Worm (Caenorhabditis elegans) whole organism, L4 larva: ENCODE results near the gene Y38H6C.16.

ENCODE experiments used
- F44E2.7 ChIP-seq: fragments of 200-800 bp; sonication (Bioruptor generic); IDR thresholded peaks from 2 replicates; pipeline ENCODE4 v2.1.2; 2022; ENCODE audit warnings: missing genetic modification characterization, missing compliant biosample characterization
- R02D3.7 ChIP-seq: fragments of 150-350 bp; sonication (generic microtip); optimal IDR thresholded peaks from 3 replicates; lab custom pipeline; 2014; ENCODE audit warnings: missing biosample characterization, missing genetic modification characterization
- T26A8.4 ChIP-seq: fragments of 200-800 bp; sonication (Bioruptor generic); IDR thresholded peaks from 2 replicates; pipeline ENCODE4 v1.3.6; 2022; ENCODE audit warnings: missing genetic modification characterization, missing compliant biosample characterization
- Y105C5A.15 ChIP-seq: fragments of 200-800 bp; sonication (Bioruptor generic); IDR thresholded peaks from 2 replicates; pipeline ENCODE4 v1.3.6; 2022; ENCODE audit warnings: missing genetic modification characterization, missing compliant biosample characterization
- Y48G9A.11 ChIP-seq: fragments of 200-800 bp; sonication (Bioruptor generic); IDR thresholded peaks from 2 replicates; pipeline ENCODE4 v1.3.6; 2022; ENCODE audit warnings: missing genetic modification reagents, missing genetic modification characterization, missing compliant biosample characterization
- ZK337.2 ChIP-seq: fragments of 200-800 bp; sonication (Bioruptor generic); IDR thresholded peaks from 2 replicates; pipeline ENCODE4 v1.3.6; 2022; ENCODE audit warnings: missing genetic modification reagents, missing genetic modification characterization, missing compliant biosample characterization
- aha-1 ChIP-seq: fragments of 150-350 bp; peaks from one replicate; lab custom pipeline; 2014; ENCODE audit warnings: missing biosample characterization, missing genetic modification characterization
- arid-1 ChIP-seq: fragments of 200-800 bp; sonication (Bioruptor generic); conservative IDR thresholded peaks from 2 replicates; pipeline ENCODE4 v1.3.6; 2022; ENCODE audit warnings: missing genetic modification reagents, missing genetic modification characterization, missing compliant biosample characterization
- attf-4 ChIP-seq: sonication (generic microtip); optimal IDR thresholded peaks from 3 replicates; lab custom pipeline; 2017; ENCODE audit warnings: missing biosample characterization, missing genetic modification characterization
- ceh-20 ChIP-seq: fragments of 200-800 bp; sonication (Bioruptor generic); IDR thresholded peaks from 2 replicates; pipeline ENCODE4 v1.3.6; 2022; ENCODE audit warnings: missing genetic modification reagents, missing genetic modification characterization, missing compliant biosample characterization
- ceh-28 ChIP-seq: fragments of 150-350 bp; optimal IDR thresholded peaks from 2 replicates; lab custom pipeline; 2014; ENCODE audit warnings: missing biosample characterization, missing genetic modification reagents, missing genetic modification characterization
- ceh-62 ChIP-seq: sonication (generic microtip); optimal IDR thresholded peaks from 2 replicates; lab custom pipeline; 2017; ENCODE audit warnings: missing biosample characterization, missing genetic modification characterization
- ces-1 ChIP-seq: fragments of 150-350 bp; sonication (generic microtip); optimal IDR thresholded peaks from 4 replicates; lab custom pipeline; 2014; ENCODE audit warnings: missing biosample characterization, missing genetic modification reagents, missing genetic modification characterization
- daf-12 ChIP-seq: fragments of 150-350 bp; optimal IDR thresholded peaks from 2 replicates; lab custom pipeline; 2014; ENCODE audit warnings: missing biosample characterization, missing genetic modification reagents, missing genetic modification characterization
- daf-8 ChIP-seq: fragments of 200-800 bp; sonication (Bioruptor generic); IDR thresholded peaks from 2 replicates; pipeline ENCODE4 v1.3.6; 2022; ENCODE audit warnings: missing genetic modification characterization, missing compliant biosample characterization
- dmd-6 ChIP-seq: fragments of 200-800 bp; sonication (Bioruptor generic); IDR thresholded peaks from 2 replicates; pipeline ENCODE4 v1.3.6; 2022; ENCODE audit warnings: missing genetic modification reagents, missing genetic modification characterization, missing compliant biosample characterization
- dmd-9 ChIP-seq: fragments of 200-800 bp; sonication (Bioruptor generic); IDR thresholded peaks from 2 replicates; pipeline ENCODE4 v1.3.6; 2022; ENCODE audit warnings: missing genetic modification reagents, missing genetic modification characterization, missing compliant biosample characterization
- fkh-10 ChIP-seq: fragments of 150-350 bp; optimal IDR thresholded peaks from 2 replicates; lab custom pipeline; 2014; ENCODE audit warnings: missing biosample characterization, missing genetic modification reagents, missing genetic modification characterization
- fos-1 ChIP-seq: fragments of 150-350 bp; optimal IDR thresholded peaks from 2 replicates; lab custom pipeline; 2014; ENCODE audit warnings: missing biosample characterization, missing genetic modification characterization
- jun-1 ChIP-seq: fragments of 150-350 bp; optimal IDR thresholded peaks from 2 replicates; lab custom pipeline; 2014; ENCODE audit warnings: missing biosample characterization, missing genetic modification reagents, missing genetic modification characterization
- lin-1 ChIP-seq: fragments of 200-800 bp; sonication (Bioruptor generic); IDR thresholded peaks from 2 replicates; pipeline ENCODE4 v1.3.6; 2022; ENCODE audit warnings: missing genetic modification reagents, missing genetic modification characterization, missing compliant biosample characterization
- lin-29 ChIP-seq: fragments of 200-800 bp; sonication (Bioruptor generic); IDR thresholded peaks from 2 replicates; pipeline ENCODE4 v1.3.6; 2022; ENCODE audit warnings: missing genetic modification reagents, missing genetic modification characterization, missing compliant biosample characterization
- lir-3 ChIP-seq: sonication (generic microtip); optimal IDR thresholded peaks from 2 replicates; lab custom pipeline; 2016; ENCODE audit warnings: mild to moderate bottlenecking, missing genetic modification characterization, missing compliant biosample characterization
- mdt-29 ChIP-seq: fragments of 200-800 bp; sonication (Bioruptor generic); IDR thresholded peaks from 2 replicates; pipeline ENCODE4 v1.3.6; 2022; ENCODE audit warnings: missing genetic modification reagents, missing genetic modification characterization, missing compliant biosample characterization
- mxl-3 ChIP-seq: fragments of 200-800 bp; sonication (Bioruptor generic); optimal IDR thresholded peaks from 2 replicates; lab custom pipeline; 2018; ENCODE audit warnings: mild to moderate bottlenecking, missing genetic modification characterization, missing compliant biosample characterization
- nhr-237 ChIP-seq: sonication (generic microtip); optimal IDR thresholded peaks from 2 replicates; lab custom pipeline; 2017; ENCODE audit warnings: missing biosample characterization, missing genetic modification characterization
- nhr-41 ChIP-seq: fragments of 200-800 bp; sonication (Bioruptor generic); IDR thresholded peaks from 2 replicates; pipeline ENCODE4 v1.3.6; 2022; ENCODE audit warnings: missing genetic modification reagents, missing genetic modification characterization, missing compliant biosample characterization
- nhr-42 ChIP-seq: fragments of 200-800 bp; sonication (Bioruptor generic); IDR thresholded peaks from 2 replicates; pipeline ENCODE4 v1.3.6; 2022; ENCODE audit warnings: missing genetic modification characterization, missing compliant biosample characterization
- nhr-76 ChIP-seq: fragments of 150-350 bp; optimal IDR thresholded peaks from 2 replicates; lab custom pipeline; 2014; ENCODE audit warnings: missing biosample characterization, missing genetic modification characterization
- rbr-2 ChIP-seq: sonication (generic microtip); optimal IDR thresholded peaks from 2 replicates; lab custom pipeline; 2016; ENCODE audit warnings: missing genotype, missing genetic modification characterization, missing compliant biosample characterization
- sdz-12 ChIP-seq: fragments of 200-800 bp; sonication (Bioruptor generic); optimal IDR thresholded peaks from 2 replicates; lab custom pipeline; 2018; ENCODE audit warnings: mild to moderate bottlenecking, missing genetic modification characterization, missing compliant biosample characterization
- unc-62 ChIP-seq, 3 experiments: fragments of 150-350 bp in 1 of 3; sonication (generic microtip); optimal IDR thresholded peaks in 2 of 3; peaks in 1 of 3; 1 replicate in 1 of 3; 2 replicates in 2 of 3; lab custom pipeline; 2014 to 2017; ENCODE audit warnings: missing biosample characterization in 3 of 3, missing genetic modification characterization in 3 of 3, missing genetic modification reagents in 3 of 3, missing genotype in 1 of 3
- ztf-7 ChIP-seq: fragments of 150-350 bp; optimal IDR thresholded peaks from 2 replicates; lab custom pipeline; 2014; ENCODE audit warnings: missing biosample characterization, missing genetic modification characterization

The Y38H6C.16 gene

DNA sequence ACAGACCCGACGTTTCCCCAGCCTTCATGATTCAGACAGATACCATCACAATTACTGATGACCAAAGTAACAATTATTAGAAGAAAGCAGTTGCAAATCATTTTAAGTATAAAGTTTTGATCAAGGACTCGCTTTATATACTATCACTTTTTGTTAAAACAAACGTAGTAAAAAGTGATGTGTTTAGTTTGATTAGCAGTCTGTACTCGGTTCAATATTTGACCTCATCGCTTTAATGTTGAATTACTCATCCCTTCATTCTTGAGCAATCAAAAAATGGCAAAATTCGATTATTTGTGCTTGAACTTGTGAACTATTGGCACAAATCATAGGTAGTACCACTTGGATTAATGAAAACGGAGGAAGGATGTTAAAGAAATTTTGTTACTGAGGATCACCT, 19.1 kb upstream of the Y38H6C.16 start, which contains the start of gene abf-4:
Gene abf-4 (minus strand): TSS at position 101 of the 400 bp plus-strand sequence.
- TF ChIP-seq ceh-28 (tag; lab: Kevin White, UChicago), result no peak
- TF ChIP-seq ces-1 (GFP tag; lab: Kevin White, UChicago), result no peak
- TF ChIP-seq Y48G9A.11 (GFP tag; lab: Robert Waterston, UW), result no peak
- no peak for TF ChIP-seq nhr-237 (tag; lab: Kevin White, UChicago)
- no peak for TF ChIP-seq lin-29 (GFP tag; lab: Robert Waterston, UW)
- TF ChIP-seq aha-1, result no peak
- TF ChIP-seq F44E2.7 (GFP tag; lab: Robert Waterston, UW), result no peak
- TF ChIP-seq ceh-20, result no peak
- TF ChIP-seq nhr-42 (GFP tag; lab: Robert Waterston, UW), result no peak
- TF ChIP-seq jun-1 (tag; lab: Kevin White, UChicago), result no peak
- TF ChIP-seq daf-12 (tag; lab: Kevin White, UChicago), result no peak
- TF ChIP-seq mdt-29 (GFP tag; lab: Robert Waterston, UW), result no peak
- no peak for TF ChIP-seq Y105C5A.15 (GFP tag; lab: Robert Waterston, UW)
- TF ChIP-seq lir-3, result no peak
- TF ChIP-seq nhr-41 (GFP tag; lab: Robert Waterston, UW), result no peak

- TF ChIP-seq dmd-6, result peak; percentile 66
- no peak for TF ChIP-seq arid-1
- peak in 1 of 2 experiments; percentile 37 for TF ChIP-seq unc-62 (GFP tag; optimal IDR thresholded peaks at IDR 0.05 in 1 of 2; lab: Kevin White, UChicago)
- TF ChIP-seq unc-62 (tag; optimal IDR thresholded peaks at IDR 0.05; lab: Kevin White, UChicago), result no peak
Observed at ce11 chrV:20556260-20556659, 17.1 kb upstream of the Y38H6C.16 start, which contains the start of gene Y38H6C.23. Gene Y38H6C.23 (minus strand): TSS chrV:20556360.

ce11 chrV:20555120-20555519, 16.0 kb upstream of the Y38H6C.16 start, which contains the start of gene Y38H6C.21:
Gene Y38H6C.21 (minus strand): TSS chrV:20555267.
- TF ChIP-seq ztf-7 (tag; lab: Kevin White, UChicago), result no peak
- peak; percentile 61 for TF ChIP-seq dmd-6
- TF ChIP-seq, all 104 proteins: peak for 1

ce11 chrV:20552971-20553370, 13.8 kb upstream of the Y38H6C.16 start, which contains the start of gene vmo-1:
Gene vmo-1 (minus strand): TSS chrV:20553071.
- no peak for TF ChIP-seq dmd-9
- TF ChIP-seq daf-8, result no peak
- no peak for TF ChIP-seq ceh-62
- no peak for TF ChIP-seq nhr-76
- no peak for TF ChIP-seq T26A8.4 (GFP tag; lab: Robert Waterston, UW)
- TF ChIP-seq lin-1, result no peak
- no peak for TF ChIP-seq R02D3.7 (tag; lab: Kevin White, UChicago)
- TF ChIP-seq fkh-10, result no peak
- TF ChIP-seq ceh-28 (tag; lab: Kevin White, UChicago), result no peak
- no peak for TF ChIP-seq rbr-2 (tag; lab: Kevin White, UChicago)
- TF ChIP-seq attf-4 (tag; lab: Kevin White, UChicago), result no peak
- no peak for TF ChIP-seq sdz-12 (GFP tag; lab: Kevin White, UChicago)
- no peak for TF ChIP-seq ZK337.2
- no peak for TF ChIP-seq daf-12 (tag; lab: Kevin White, UChicago)
- TF ChIP-seq, all 104 proteins: peak for 0

ce11 chrV:20551096-20551495, 11.9 kb upstream of the Y38H6C.16 start, which contains the start of gene Y38H6C.20:
Gene Y38H6C.20 (minus strand): TSS chrV:20551196.
- TF ChIP-seq mxl-3 (no peak), fos-1 (tag; lab: Kevin White, UChicago) (no peak), unc-62 (GFP tag; optimal IDR thresholded peaks at IDR 0.05 in 1 of 2; lab: Kevin White, UChicago) (peak in 1 of 2 experiments; percentile 18), unc-62 (tag; optimal IDR thresholded peaks at IDR 0.05; lab: Kevin White, UChicago) (no peak), ces-1 (GFP tag; lab: Kevin White, UChicago) (no peak)
